Worm (Caenorhabditis elegans): ENCODE measurements around the gene W05E10.2.

W05E10.2 gene

ce11 chrV:11733460-11733859 lies 46.5 kb downstream of the W05E10.2 start, which contains the start of gene npp-22:
TSS of gene npp-22 (minus strand) at chrV:11733472.
- peak; percentile 9 for TF ChIP-seq unc-55 (GFP tag; optimal IDR thresholded peaks at IDR 0.05)
- TF ChIP-seq ceh-34 (tag; optimal IDR thresholded peaks at IDR 0.05) = no peak
- peak; percentile 30 for TF ChIP-seq unc-42 (tag; optimal IDR thresholded peaks at IDR 0.05)
- peak; percentile 14 for TF ChIP-seq ceh-31 (tag; optimal IDR thresholded peaks at IDR 0.05)

- TF ChIP-seq ceh-48 (tag; optimal IDR thresholded peaks at IDR 0.05) (no peak), zip-5 (tag; optimal IDR thresholded peaks at IDR 0.05) (no peak), ahr-1 (tag; optimal IDR thresholded peaks at IDR 0.05) (no peak), odd-2 (tag; optimal IDR thresholded peaks at IDR 0.05) (no peak), ceh-14 (tag; optimal IDR thresholded peaks at IDR 0.05) (no peak), ttx-3 (tag; optimal IDR thresholded peaks at IDR 0.05) (no peak), hlh-15 (tag; optimal IDR thresholded peaks at IDR 0.05) (no peak), fkh-6 (tag; optimal IDR thresholded peaks at IDR 0.05) (no peak)
These were observed 49.9 kb downstream of the W05E10.2 start, which contains the start of gene spe-42 for ce11 chrV:11736896-11737295. TSS of gene spe-42 (minus strand) at chrV:11736996.

ce11 chrV:11737333-11737732 lies 50.4 kb downstream of the W05E10.2 start:
- TF ChIP-seq pqm-1 (tag; optimal IDR thresholded peaks at IDR 0.05) (no peak), C08G9.2 (tag; optimal IDR thresholded peaks at IDR 0.05) (no peak), C38D4.7 (GFP tag; optimal IDR thresholded peaks at IDR 0.05) (no peak), nhr-11 (tag; optimal IDR thresholded peaks at IDR 0.05) (no peak), ceh-34 (tag; optimal IDR thresholded peaks at IDR 0.05) (no peak), ztf-16 (tag; optimal IDR thresholded peaks at IDR 0.05) (no peak), eyg-1 (tag; optimal IDR thresholded peaks at IDR 0.05) (no peak), ceh-14 (tag; optimal IDR thresholded peaks at IDR 0.05) (no peak), ref-2 (tag; optimal IDR thresholded peaks at IDR 0.05) (no peak), tbx-2 (tag; optimal IDR thresholded peaks at IDR 0.05) (no peak), unc-3 (GFP tag; conservative IDR thresholded peaks at IDR 0.05) (no peak), unc-3 (tag; optimal IDR thresholded peaks at IDR 0.05) (no peak), sox-4 (tag; optimal IDR thresholded peaks at IDR 0.05) (no peak), lin-11 (tag; optimal IDR thresholded peaks at IDR 0.05) (no peak), ceh-48 (tag; optimal IDR thresholded peaks at IDR 0.05) (no peak), tbx-7 (tag; optimal IDR thresholded peaks at IDR 0.05) (no peak), K09A11.1 (tag; optimal IDR thresholded peaks at IDR 0.05; ENCODE audit: insufficient read depth) (no peak), ceh-2 (tag; optimal IDR thresholded peaks at IDR 0.05) (no peak)

Data from whole organism, late embryonic.